Fruit fly (Drosophila melanogaster) whole organism, embryonic: ENCODE results near the gene Klp10A.

Experiments used
- Hand ChIP-seq: fragments of 200-800 bp; sonication (Bioruptor generic); optimal IDR thresholded peaks from 2 replicates; lab custom pipeline; 2017; ENCODE audit warnings: mild to moderate bottlenecking, missing biosample characterization, missing genetic modification reagents, missing genetic modification characterization
- MBD-R2 ChIP-seq: fragments of 200-800 bp; sonication (Bioruptor generic); IDR thresholded peaks from 2 replicates; pipeline ENCODE4 v1.3.6; 2022; ENCODE audit warnings: missing biosample characterization, missing genetic modification characterization
- lilli ChIP-seq: fragments of 200-800 bp; sonication (Bioruptor generic); optimal IDR thresholded peaks from 3 replicates; lab custom pipeline; 2016; ENCODE audit warnings: missing biosample characterization, missing genetic modification characterization

DNA sequence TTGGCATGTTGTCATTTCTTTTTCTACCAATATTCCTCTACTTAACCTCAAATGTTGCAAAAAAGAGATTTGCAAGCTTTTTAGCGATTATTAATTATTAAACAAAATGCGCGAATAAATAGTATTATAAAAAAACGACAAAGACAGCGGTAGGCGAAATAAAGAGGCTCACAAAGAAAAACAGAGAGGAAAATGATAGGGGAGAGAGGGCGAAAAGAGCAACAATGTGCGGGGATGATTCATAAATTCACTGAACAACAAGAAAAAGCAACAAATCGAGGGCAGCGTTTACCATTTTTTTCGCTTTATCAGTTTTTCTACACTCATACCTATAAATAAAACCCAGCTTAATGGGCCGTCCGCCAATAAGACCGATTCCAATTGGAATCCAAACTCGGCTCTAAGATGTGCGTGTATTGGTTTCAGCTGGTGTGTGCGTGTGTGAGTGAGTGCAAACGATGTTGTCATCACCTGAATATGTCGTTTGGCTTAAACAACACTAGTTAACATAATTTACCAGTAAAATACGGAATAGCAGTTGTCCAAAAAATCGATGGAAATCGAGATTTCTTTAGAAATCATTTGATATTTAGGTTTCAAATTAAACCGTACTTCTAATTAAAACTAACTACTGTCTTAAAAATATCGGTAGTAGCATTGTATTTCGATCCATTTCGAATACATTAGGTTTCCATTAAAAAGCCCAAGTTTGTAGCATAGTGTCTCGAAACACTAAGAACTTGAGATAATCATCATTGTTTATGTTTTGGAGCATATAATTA is 19.1 kb upstream of the Klp10A start:
- TF ChIP-seq Hand (no peak), MBD-R2 (GFP tag; lab: Robert Waterston, UW) (peak; percentile 13; the same call in 1 of the 2 replicates), lilli (GFP tag; lab: Kevin White, UChicago) (no peak)
